Worm (Caenorhabditis elegans) whole organism, late embryonic: Measurements from ENCODE around the gene wnk-1.

Experiments used
- C38D4.7 ChIP-seq: fragments of 200-800 bp; sonication (Bioruptor generic); optimal IDR thresholded peaks from 2 replicates; lab custom pipeline; 2018; ENCODE audit warnings: mild to moderate bottlenecking, missing genetic modification characterization, moderate library complexity, missing compliant biosample characterization
- F13H6.1 ChIP-seq: sonication (generic microtip); optimal IDR thresholded peaks from 2 replicates; lab custom pipeline; 2016; ENCODE audit warnings: missing genetic modification characterization, missing compliant biosample characterization
- K09A11.1 ChIP-seq: sonication (generic microtip); optimal IDR thresholded peaks from 2 replicates; lab custom pipeline; 2017; ENCODE audit warnings: antibody characterized with exemption, mild to moderate bottlenecking, missing genetic modification characterization, missing compliant biosample characterization; ENCODE audit not compliant: insufficient read depth
- T23F11.4 ChIP-seq: fragments of 200-800 bp; sonication (Bioruptor generic); optimal IDR thresholded peaks from 2 replicates; lab custom pipeline; 2018; ENCODE audit warnings: mild to moderate bottlenecking, missing genetic modification characterization, missing compliant biosample characterization
- ceh-14 ChIP-seq: sonication (generic microtip); optimal IDR thresholded peaks from 2 replicates; lab custom pipeline; 2016; ENCODE audit warnings: missing genotype, missing genetic modification characterization, missing compliant biosample characterization
- ceh-19 ChIP-seq: fragments of 200-800 bp; sonication (Bioruptor generic); optimal IDR thresholded peaks from 2 replicates; lab custom pipeline; 2018; ENCODE audit warnings: mild to moderate bottlenecking, missing genetic modification characterization, missing compliant biosample characterization
- ceh-2 ChIP-seq: sonication (generic microtip); optimal IDR thresholded peaks from 2 replicates; lab custom pipeline; 2016; ENCODE audit warnings: missing genotype, missing genetic modification characterization, missing compliant biosample characterization
- ceh-22 ChIP-seq: sonication (generic microtip); optimal IDR thresholded peaks from 2 replicates; lab custom pipeline; 2017; ENCODE audit warnings: missing biosample characterization, missing genetic modification characterization
- ceh-24 ChIP-seq: sonication (generic microtip); optimal IDR thresholded peaks from 2 replicates; lab custom pipeline; 2016; ENCODE audit warnings: mild to moderate bottlenecking, missing genetic modification characterization, missing compliant biosample characterization
- ceh-31 ChIP-seq: sonication (generic microtip); optimal IDR thresholded peaks from 2 replicates; lab custom pipeline; 2016; ENCODE audit warnings: missing genetic modification characterization, missing compliant biosample characterization
- ceh-6 ChIP-seq: fragments of 200-800 bp; sonication (Bioruptor generic); optimal IDR thresholded peaks from 2 replicates; lab custom pipeline; 2018; ENCODE audit warnings: mild to moderate bottlenecking, missing genetic modification characterization, missing compliant biosample characterization
- che-1 ChIP-seq: sonication (generic microtip); optimal IDR thresholded peaks from 2 replicates; lab custom pipeline; 2016; ENCODE audit warnings: mild to moderate bottlenecking, missing genetic modification characterization, missing compliant biosample characterization
- dve-1 ChIP-seq: sonication (generic microtip); optimal IDR thresholded peaks from 2 replicates; lab custom pipeline; 2017; ENCODE audit warnings: antibody characterized with exemption, mild to moderate bottlenecking, missing genetic modification characterization, missing compliant biosample characterization
- elt-2 ChIP-seq: sonication (generic microtip); optimal IDR thresholded peaks from 2 replicates; lab custom pipeline; 2016; ENCODE audit warnings: missing genetic modification reagents, missing genetic modification characterization, missing compliant biosample characterization
- ets-4 ChIP-seq: sonication (generic microtip); optimal IDR thresholded peaks from 2 replicates; lab custom pipeline; 2016; ENCODE audit warnings: missing genetic modification characterization, missing compliant biosample characterization
- fax-1 ChIP-seq: sonication (generic microtip); optimal IDR thresholded peaks from 2 replicates; lab custom pipeline; 2016; ENCODE audit warnings: missing genotype, missing genetic modification characterization, missing compliant biosample characterization
- fkh-10 ChIP-seq: fragments of 150-350 bp; optimal IDR thresholded peaks from 2 replicates; lab custom pipeline; 2014; ENCODE audit warnings: missing biosample characterization, missing genetic modification reagents, missing genetic modification characterization
- hlh-15 ChIP-seq: sonication (generic microtip); optimal IDR thresholded peaks from 2 replicates; lab custom pipeline; 2016; ENCODE audit warnings: missing genetic modification characterization, missing compliant biosample characterization
- hlh-30 ChIP-seq: sonication (generic microtip); optimal IDR thresholded peaks from 2 replicates; lab custom pipeline; 2017; ENCODE audit warnings: antibody characterized with exemption, missing genetic modification characterization, missing compliant biosample characterization; ENCODE audit not compliant: insufficient read depth
- hlh-8 ChIP-seq: sonication (generic microtip); optimal IDR thresholded peaks from 2 replicates; lab custom pipeline; 2016; ENCODE audit warnings: missing genotype, missing genetic modification characterization, missing compliant biosample characterization
- lim-6 ChIP-seq: sonication (generic microtip); optimal IDR thresholded peaks from 2 replicates; lab custom pipeline; 2016; ENCODE audit warnings: missing genetic modification characterization, missing compliant biosample characterization
- lin-11 ChIP-seq: fragments of 200-800 bp; sonication (Bioruptor generic); optimal IDR thresholded peaks from 2 replicates; lab custom pipeline; 2018; ENCODE audit warnings: mild to moderate bottlenecking, missing genetic modification characterization, missing compliant biosample characterization
- mec-3 ChIP-seq: sonication (generic microtip); optimal IDR thresholded peaks from 2 replicates; lab custom pipeline; 2016; ENCODE audit warnings: borderline replicate concordance, missing genetic modification characterization, missing compliant biosample characterization
- nfya-1 ChIP-seq: sonication (generic microtip); optimal IDR thresholded peaks from 2 replicates; lab custom pipeline; 2017; ENCODE audit warnings: missing genetic modification characterization, mild to moderate bottlenecking, missing compliant biosample characterization, antibody characterized with exemption, moderate library complexity
- odd-2 ChIP-seq: sonication (generic microtip); optimal IDR thresholded peaks from 2 replicates; lab custom pipeline; 2017; ENCODE audit warnings: antibody characterized with exemption, mild to moderate bottlenecking, missing genetic modification characterization, missing compliant biosample characterization
- pag-3 ChIP-seq: sonication (generic microtip); optimal IDR thresholded peaks from 2 replicates; lab custom pipeline; 2016; ENCODE audit warnings: missing compliant biosample characterization, missing genetic modification characterization, borderline replicate concordance
- pha-2 ChIP-seq: sonication (generic microtip); optimal IDR thresholded peaks from 2 replicates; lab custom pipeline; 2017; ENCODE audit warnings: mild to moderate bottlenecking, missing genetic modification characterization, missing compliant biosample characterization
- pha-4 ChIP-seq: fragments of 150-350 bp; optimal IDR thresholded peaks from 2 replicates; lab custom pipeline; 2018; ENCODE audit warnings: missing biosample characterization, missing genetic modification reagents, missing genetic modification characterization
- rnt-1 ChIP-seq: sonication (generic microtip); optimal IDR thresholded peaks from 2 replicates; lab custom pipeline; 2016; ENCODE audit warnings: missing genetic modification characterization, missing compliant biosample characterization
- sdc-2 ChIP-seq: sonication (generic microtip); optimal IDR thresholded peaks from 2 replicates; lab custom pipeline; 2016; ENCODE audit warnings: missing genotype, missing genetic modification characterization, missing compliant biosample characterization
- syd-9 ChIP-seq: sonication (generic microtip); optimal IDR thresholded peaks from 2 replicates; lab custom pipeline; 2016; ENCODE audit warnings: mild to moderate bottlenecking, missing genetic modification characterization, moderate library complexity, missing compliant biosample characterization
- tbx-2 ChIP-seq: sonication (generic microtip); optimal IDR thresholded peaks from 2 replicates; lab custom pipeline; 2016; ENCODE audit warnings: missing genetic modification characterization, missing compliant biosample characterization
- tbx-7 ChIP-seq: sonication (generic microtip); optimal IDR thresholded peaks from 2 replicates; lab custom pipeline; 2016; ENCODE audit warnings: missing genotype, missing genetic modification characterization, missing compliant biosample characterization
- ttx-3 ChIP-seq: sonication (generic microtip); optimal IDR thresholded peaks from 2 replicates; lab custom pipeline; 2016; ENCODE audit warnings: missing genetic modification reagents, missing genetic modification characterization, missing compliant biosample characterization
- unc-42 ChIP-seq: sonication (generic microtip); optimal IDR thresholded peaks from 2 replicates; lab custom pipeline; 2016; ENCODE audit warnings: missing genotype, missing genetic modification characterization, missing compliant biosample characterization
- unc-55 ChIP-seq: sonication (generic microtip); optimal IDR thresholded peaks from 2 replicates; lab custom pipeline; 2017; ENCODE audit warnings: missing biosample characterization, missing genetic modification reagents, missing genetic modification characterization
- unc-86 ChIP-seq: sonication (generic microtip); optimal IDR thresholded peaks from 2 replicates; lab custom pipeline; 2016; ENCODE audit warnings: missing genetic modification characterization, missing compliant biosample characterization
- zip-5 ChIP-seq: sonication (generic microtip); optimal IDR thresholded peaks from 2 replicates; lab custom pipeline; 2016; ENCODE audit warnings: missing genetic modification characterization, missing compliant biosample characterization
- ztf-16 ChIP-seq: sonication (generic microtip); optimal IDR thresholded peaks from 2 replicates; lab custom pipeline; 2017; ENCODE audit warnings: missing genetic modification characterization, missing compliant biosample characterization

The wnk-1 gene

DNA sequence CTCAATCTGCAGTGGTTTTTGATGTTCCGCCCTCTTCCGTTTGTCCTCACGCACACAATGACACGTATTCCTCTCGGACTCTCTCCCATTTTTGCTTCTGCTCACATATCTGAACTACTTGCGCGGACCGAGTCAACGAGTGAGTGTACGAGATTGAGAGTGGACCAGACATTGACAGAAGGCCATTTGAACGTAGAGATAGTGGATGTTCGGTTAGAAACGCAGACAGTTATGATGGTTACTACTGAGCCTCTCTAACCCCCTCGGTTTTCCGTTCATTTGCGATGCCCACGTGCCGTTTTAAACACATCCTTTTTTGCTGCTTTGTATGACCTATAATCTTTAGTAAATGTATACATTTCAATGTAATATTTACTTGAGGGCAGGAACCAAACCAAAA, 16.5 kb downstream of the wnk-1 start:
- TF ChIP-seq unc-42 (tag; lab: Kevin White, UChicago) = peak; percentile 46
- no peak for TF ChIP-seq ceh-2
- TF ChIP-seq C38D4.7 (GFP tag; lab: Kevin White, UChicago) = no peak
- no peak for TF ChIP-seq che-1 (tag; lab: Kevin White, UChicago)
- TF ChIP-seq nfya-1 (tag; lab: Kevin White, UChicago) = peak; percentile 37
- no peak for TF ChIP-seq lim-6 (tag; lab: Kevin White, UChicago)
- TF ChIP-seq ceh-31 (tag; lab: Kevin White, UChicago) = peak; percentile 68
- peak; percentile 44 for TF ChIP-seq tbx-2 (tag; lab: Kevin White, UChicago)
- TF ChIP-seq pha-4 (tag; lab: Kevin White, UChicago) = no peak
- TF ChIP-seq T23F11.4 (GFP tag; lab: Kevin White, UChicago) = no peak
- peak; percentile 70 for TF ChIP-seq hlh-30 (tag; lab: Kevin White, UChicago)
- no peak for TF ChIP-seq ets-4 (tag; lab: Kevin White, UChicago)
- TF ChIP-seq syd-9 (tag; lab: Kevin White, UChicago) = no peak
- no peak for TF ChIP-seq zip-5
- TF ChIP-seq rnt-1 (tag; lab: Kevin White, UChicago) = no peak

ce11 chrIV:9216956-9217355, 17.1 kb downstream of the wnk-1 start:
- TF ChIP-seq lim-6 (tag; lab: Kevin White, UChicago) = no peak
- no peak for TF ChIP-seq elt-2 (tag; lab: Kevin White, UChicago)
- no peak for TF ChIP-seq hlh-8
- no peak for TF ChIP-seq dve-1 (tag; lab: Kevin White, UChicago)
- TF ChIP-seq pag-3 (tag; lab: Kevin White, UChicago) = no peak
- no peak for TF ChIP-seq sdc-2
- no peak for TF ChIP-seq pha-2 (tag; lab: Kevin White, UChicago)
- no peak for TF ChIP-seq ceh-6 (GFP tag; lab: Kevin White, UChicago)
- no peak for TF ChIP-seq ceh-24 (tag; lab: Kevin White, UChicago)
- TF ChIP-seq, all 69 proteins: peak for 0

- no peak for TF ChIP-seq fax-1
- TF ChIP-seq ceh-6 (GFP tag; lab: Kevin White, UChicago) = no peak
- no peak for TF ChIP-seq ceh-14
- no peak for TF ChIP-seq mec-3 (tag; lab: Kevin White, UChicago)
- TF ChIP-seq tbx-2 (tag; lab: Kevin White, UChicago) = no peak
- no peak for TF ChIP-seq unc-86 (tag; lab: Kevin White, UChicago)
- no peak for TF ChIP-seq pha-2 (tag; lab: Kevin White, UChicago)
- no peak for TF ChIP-seq odd-2 (tag; lab: Kevin White, UChicago)
- no peak for TF ChIP-seq tbx-7
Observed at ce11 chrIV:9217426-9217825, 17.5 kb downstream of the wnk-1 start, which contains the start of gene C46C2.2. TSS of gene C46C2.2 (plus strand) at chrIV:9217726.

DNA sequence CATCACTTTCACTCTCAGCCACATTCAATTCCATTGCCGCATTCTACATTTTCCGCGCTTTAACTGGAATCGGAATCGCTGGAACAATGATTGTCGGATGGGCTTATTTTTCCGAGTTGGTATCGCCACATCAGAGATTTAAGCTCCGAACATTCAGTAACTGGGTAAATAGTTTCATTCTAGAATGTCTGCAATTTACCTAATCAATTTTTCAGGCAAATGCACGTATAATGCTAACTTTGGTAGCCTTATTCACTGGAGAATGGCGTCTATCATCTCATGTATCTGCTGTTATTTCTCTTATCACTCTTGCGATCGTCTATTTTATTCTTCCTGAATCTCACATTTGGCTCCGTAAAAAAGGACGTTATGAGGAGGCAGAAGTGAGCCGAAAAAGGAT, 18.5 kb downstream of the wnk-1 start:
- TF ChIP-seq K09A11.1 (tag; lab: Kevin White, UChicago) = no peak
- TF ChIP-seq ceh-19 (GFP tag; lab: Kevin White, UChicago) = no peak
- no peak for TF ChIP-seq ttx-3
- TF ChIP-seq lin-11 (tag; lab: Kevin White, UChicago) = no peak
- no peak for TF ChIP-seq nfya-1 (tag; lab: Kevin White, UChicago)
- TF ChIP-seq fkh-10 = no peak
- TF ChIP-seq ztf-16 (tag; lab: Kevin White, UChicago) = no peak
- TF ChIP-seq pag-3 (tag; lab: Kevin White, UChicago) = no peak
- no peak for TF ChIP-seq unc-55 (GFP tag; lab: Kevin White, UChicago)
- TF ChIP-seq hlh-15 = no peak
- no peak for TF ChIP-seq F13H6.1 (tag; lab: Kevin White, UChicago)
- TF ChIP-seq ceh-22 = no peak
